Worm (Caenorhabditis elegans): ENCODE measurements around the gene Y47D3A.13.

ce11 chrIII:11244820-11245219 is 20.9 kb upstream of the Y47D3A.13 start, which contains the start of gene rsks-1:
- TF ChIP-seq dao-5 (tag; optimal IDR thresholded peaks at IDR 0.05), result no peak
- TF ChIP-seq him-1 (tag; optimal IDR thresholded peaks at IDR 0.05), result no peak
- no peak for TF ChIP-seq W03F9.2 (tag; optimal IDR thresholded peaks at IDR 0.05)
